Fruit fly (Drosophila melanogaster) whole organism, embryonic: ENCODE data around the gene CG6465.
A peak's percentile ranks its signal among the peaks of the same experiment; 100 is the strongest.

Experiments
- Asciz ChIP-seq: fragments of 200-800 bp; sonication (Bioruptor generic); optimal IDR thresholded peaks from 2 replicates; lab custom pipeline; 2017; ENCODE audit warnings: missing biosample characterization, mild to moderate bottlenecking, missing genetic modification characterization, missing genetic modification reagents
- C15 ChIP-seq: fragments of 200-800 bp; sonication (Bioruptor generic); IDR thresholded peaks from 3 replicates; pipeline ENCODE4 v1.3.6; 2022; ENCODE audit warnings: missing biosample characterization, missing genetic modification characterization
- CG12071 ChIP-seq: fragments of 200-800 bp; sonication (Bioruptor generic); optimal IDR thresholded peaks from 3 replicates; lab custom pipeline; 2018; ENCODE audit warnings: missing biosample characterization, mild to moderate bottlenecking, missing genetic modification characterization
- CG13287 ChIP-seq: fragments of 200-800 bp; sonication (Bioruptor generic); IDR thresholded peaks from 2 replicates; pipeline ENCODE4 v1.3.6; 2022; ENCODE audit warnings: missing biosample characterization, missing genetic modification characterization; ENCODE audit not compliant: partially characterized antibody
- CG13424 ChIP-seq: fragments of 200-800 bp; sonication (Bioruptor generic); optimal IDR thresholded peaks from 2 replicates; lab custom pipeline; 2019; ENCODE audit warnings: missing biosample characterization, mild to moderate bottlenecking, missing genetic modification characterization, moderate library complexity
- CG13894 ChIP-seq: fragments of 200-800 bp; sonication (Bioruptor generic); optimal IDR thresholded peaks from 3 replicates; lab custom pipeline; 2018; ENCODE audit warnings: missing biosample characterization, mild to moderate bottlenecking, missing genetic modification characterization, moderate library complexity
- CG14860 ChIP-seq: fragments of 200-800 bp; sonication (Bioruptor generic); IDR thresholded peaks from 3 replicates; pipeline ENCODE4 v1.3.6; 2022; ENCODE audit warnings: missing biosample characterization, missing genetic modification characterization; ENCODE audit not compliant: partially characterized antibody
- CG15696 ChIP-seq: fragments of 200-800 bp; sonication (Bioruptor generic); optimal IDR thresholded peaks from 2 replicates; lab custom pipeline; 2019; ENCODE audit warnings: missing biosample characterization, mild to moderate bottlenecking, missing genetic modification characterization, moderate library complexity
- CG2712 ChIP-seq: fragments of 200-800 bp; optimal IDR thresholded peaks from 3 replicates; lab custom pipeline; 2019; ENCODE audit warnings: missing biosample characterization, mild to moderate bottlenecking, missing genetic modification characterization, moderate library complexity
- CG31224 ChIP-seq: fragments of 200-800 bp; sonication (Bioruptor generic); IDR thresholded peaks from 2 replicates; pipeline ENCODE4 v1.3.6; 2022; ENCODE audit warnings: missing biosample characterization, missing genetic modification characterization
- CG3163 ChIP-seq: fragments of 200-800 bp; sonication (Bioruptor generic); optimal IDR thresholded peaks from 3 replicates; lab custom pipeline; 2016; ENCODE audit warnings: missing biosample characterization, missing genetic modification characterization
- CG32767 ChIP-seq: fragments of 200-800 bp; sonication (Bioruptor generic); IDR thresholded peaks from 2 replicates; pipeline ENCODE4 v1.3.6; 2022; ENCODE audit warnings: missing biosample characterization, missing genetic modification characterization
- CG32772 ChIP-seq: fragments of 200-800 bp; sonication (Bioruptor generic); IDR thresholded peaks from 2 replicates; pipeline ENCODE4 v1.3.6; 2022; ENCODE audit warnings: missing biosample characterization, missing genetic modification characterization
- CG3995 ChIP-seq: fragments of 200-800 bp; sonication (Bioruptor generic); optimal IDR thresholded peaks from 3 replicates; lab custom pipeline; 2016; ENCODE audit warnings: missing biosample characterization, missing genetic modification characterization
- CG42726 ChIP-seq: fragments of 200-800 bp; sonication (Bioruptor generic); IDR thresholded peaks from 2 replicates; pipeline ENCODE4 v1.3.6; 2022; ENCODE audit warnings: missing biosample characterization, missing genetic modification characterization; ENCODE audit not compliant: partially characterized antibody
- CG43689 ChIP-seq: fragments of 200-800 bp; sonication (Bioruptor generic); IDR thresholded peaks from 2 replicates; pipeline ENCODE4 v1.3.6; 2022; ENCODE audit warnings: missing biosample characterization, missing genetic modification characterization
- CG4404 ChIP-seq: fragments of 200-800 bp; sonication (Bioruptor generic); IDR thresholded peaks from 2 replicates; pipeline ENCODE4 v1.3.6; 2022; ENCODE audit warnings: missing biosample characterization, missing genetic modification characterization
- CG4424 ChIP-seq: fragments of 200-800 bp; sonication (Bioruptor generic); optimal IDR thresholded peaks from 3 replicates; lab custom pipeline; 2016; ENCODE audit warnings: missing biosample characterization, missing genetic modification characterization
- CG4617 ChIP-seq: fragments of 200-800 bp; sonication (Bioruptor generic); optimal IDR thresholded peaks from 3 replicates; lab custom pipeline; 2016; ENCODE audit warnings: missing biosample characterization, missing genetic modification characterization, borderline replicate concordance
- CG4854 ChIP-seq: fragments of 200-800 bp; sonication (Bioruptor generic); optimal IDR thresholded peaks from 2 replicates; lab custom pipeline; 2016; ENCODE audit warnings: missing biosample characterization, missing genetic modification characterization, inconsistent platforms
- CG5245 ChIP-seq: fragments of 200-800 bp; sonication (Bioruptor generic); optimal IDR thresholded peaks from 3 replicates; lab custom pipeline; 2016; ENCODE audit warnings: missing biosample characterization, missing genetic modification characterization
- CG6813 ChIP-seq: fragments of 200-800 bp; sonication (Bioruptor generic); optimal IDR thresholded peaks from 2 replicates; lab custom pipeline; 2017; ENCODE audit warnings: missing biosample characterization, missing genetic modification characterization, mild to moderate bottlenecking, moderate library complexity, missing genetic modification reagents
- CG7928 ChIP-seq: fragments of 200-800 bp; sonication (Bioruptor generic); optimal IDR thresholded peaks from 2 replicates; lab custom pipeline; 2017; ENCODE audit warnings: missing biosample characterization, mild to moderate bottlenecking, missing genetic modification characterization
- CG9876 ChIP-seq: fragments of 200-800 bp; sonication (Bioruptor generic); optimal IDR thresholded peaks from 2 replicates; lab custom pipeline; 2016; ENCODE audit warnings: missing biosample characterization, missing genetic modification characterization
- CrebB ChIP-seq: fragments of 200-800 bp; sonication (Bioruptor generic); optimal IDR thresholded peaks from 3 replicates; lab custom pipeline; 2018; ENCODE audit warnings: missing biosample characterization, mild to moderate bottlenecking, missing genetic modification characterization
- D19B ChIP-seq: fragments of 200-800 bp; sonication (Bioruptor generic); optimal IDR thresholded peaks from 2 replicates; lab custom pipeline; 2017; ENCODE audit warnings: missing biosample characterization, mild to moderate bottlenecking, missing genetic modification characterization
- NC2β ChIP-seq: fragments of 200-800 bp; sonication (Bioruptor generic); optimal IDR thresholded peaks from 2 replicates; lab custom pipeline; 2016; ENCODE audit warnings: missing biosample characterization, missing genetic modification characterization
- Oaz ChIP-seq: fragments of 200-800 bp; sonication (Bioruptor generic); IDR thresholded peaks from 2 replicates; pipeline ENCODE4 v1.3.6; 2022; ENCODE audit warnings: missing biosample characterization, missing genetic modification characterization
- Optix ChIP-seq: fragments of 200-800 bp; sonication (Bioruptor generic); IDR thresholded peaks from 3 replicates; pipeline ENCODE4 v1.3.6; 2022; ENCODE audit warnings: missing biosample characterization, missing genetic modification characterization
- Six4 ChIP-seq: fragments of 200-800 bp; sonication (Bioruptor generic); optimal IDR thresholded peaks from 2 replicates; lab custom pipeline; 2016; ENCODE audit warnings: missing biosample characterization, missing genetic modification characterization
- Stat92E ChIP-seq, 3 experiments: fragments of >200 bp in 2 of 3; fragments of 200-800 bp in 1 of 3; sonication (Bioruptor generic) in 1 of 3; optimal IDR thresholded peaks; 2 replicates each; lab custom pipeline; 2017 to 2019; ENCODE audit warnings: missing biosample characterization in 3 of 3, missing genetic modification characterization in 3 of 3, mild to moderate bottlenecking in 1 of 3, moderate library complexity in 1 of 3
- ac ChIP-seq: fragments of 200-800 bp; sonication (Bioruptor generic); optimal IDR thresholded peaks from 3 replicates; lab custom pipeline; 2017; ENCODE audit warnings: missing biosample characterization, mild to moderate bottlenecking, missing genetic modification characterization
- bowl ChIP-seq: fragments of 200-800 bp; sonication (Bioruptor generic); IDR thresholded peaks from 2 replicates; pipeline ENCODE4 v1.3.6; 2022; ENCODE audit warnings: missing biosample characterization, missing genetic modification characterization
- caup ChIP-seq: fragments of 200-800 bp; sonication (Bioruptor generic); optimal IDR thresholded peaks from 3 replicates; lab custom pipeline; 2017; ENCODE audit warnings: missing biosample characterization, mild to moderate bottlenecking, missing genetic modification characterization, moderate library complexity; ENCODE audit not compliant: severe bottlenecking
- chn ChIP-seq: fragments of 200-800 bp; sonication (Bioruptor generic); optimal IDR thresholded peaks from 2 replicates; lab custom pipeline; 2016; ENCODE audit warnings: missing biosample characterization, missing genetic modification characterization
- ci ChIP-seq: fragments of 200-800 bp; sonication (Bioruptor generic); IDR thresholded peaks from 3 replicates; pipeline ENCODE4 v1.3.6; 2022; ENCODE audit warnings: missing biosample characterization, missing genetic modification characterization
- fru ChIP-seq: fragments of >200 bp; optimal IDR thresholded peaks from 2 replicates; lab custom pipeline; 2017
- gsb ChIP-seq: fragments of 200-800 bp; sonication (Bioruptor generic); IDR thresholded peaks from 2 replicates; pipeline ENCODE4 v1.3.6; 2022; ENCODE audit warnings: missing biosample characterization, missing genetic modification characterization
- hkb ChIP-seq, 2 experiments: fragments of 200-800 bp in 1 of 2; fragments of >200 bp in 1 of 2; sonication (Bioruptor generic) in 1 of 2; IDR thresholded peaks in 1 of 2; optimal IDR thresholded peaks in 1 of 2; 2 replicates each; pipeline versions ENCODE4 v1.3.6 to Lab custom; 2017 to 2022; ENCODE audit warnings: missing biosample characterization in 1 of 2, missing genetic modification characterization in 1 of 2
- jigr1 ChIP-seq: fragments of 200-800 bp; sonication (Bioruptor generic); IDR thresholded peaks from 3 replicates; pipeline ENCODE4 v1.3.6; 2022; ENCODE audit warnings: missing biosample characterization, missing genetic modification characterization
- kah ChIP-seq: fragments of 200-800 bp; sonication (Bioruptor generic); optimal IDR thresholded peaks from 2 replicates; lab custom pipeline; 2018; ENCODE audit warnings: missing biosample characterization, mild to moderate bottlenecking, missing genetic modification characterization
- kni ChIP-seq: fragments of 200-800 bp; sonication (Bioruptor generic); optimal IDR thresholded peaks from 3 replicates; lab custom pipeline; 2017; ENCODE audit warnings: mild to moderate bottlenecking, missing biosample characterization, missing genetic modification reagents, missing genetic modification characterization
- mam ChIP-seq: fragments of 200-800 bp; sonication (Bioruptor generic); optimal IDR thresholded peaks from 3 replicates; lab custom pipeline; 2016; ENCODE audit warnings: missing biosample characterization, missing genetic modification characterization
- pan ChIP-seq, 4 experiments: fragments of >200 bp in 3 of 4; fragments of 200-800 bp in 1 of 4; sonication (Bioruptor generic) in 1 of 4; optimal IDR thresholded peaks in 3 of 4; IDR thresholded peaks in 1 of 4; 2 replicates each; pipeline versions ENCODE4 v1.3.6 to Lab custom; 2017 to 2022; ENCODE audit warnings: missing biosample characterization in 2 of 4, missing genetic modification characterization in 2 of 4, mixed read lengths in 1 of 4
- peb ChIP-seq: fragments of 200-800 bp; sonication (Bioruptor generic); IDR thresholded peaks from 2 replicates; pipeline ENCODE4 v1.3.6; 2022; ENCODE audit warnings: missing biosample characterization, missing genetic modification characterization
- pfk ChIP-seq: fragments of 200-800 bp; sonication (Bioruptor generic); optimal IDR thresholded peaks from 2 replicates; lab custom pipeline; 2018; ENCODE audit warnings: missing biosample characterization, mild to moderate bottlenecking, missing genetic modification characterization, moderate library complexity
- psq ChIP-seq: fragments of 200-800 bp; sonication (Bioruptor generic); optimal IDR thresholded peaks from 2 replicates; lab custom pipeline; 2017; ENCODE audit warnings: missing biosample characterization, missing genetic modification characterization
- pzg ChIP-seq: fragments of 200-800 bp; sonication (Bioruptor generic); optimal IDR thresholded peaks from 3 replicates; lab custom pipeline; 2018; ENCODE audit warnings: missing biosample characterization, mild to moderate bottlenecking, missing genetic modification characterization, moderate library complexity
- ro ChIP-seq: fragments of 200-800 bp; sonication (Bioruptor generic); IDR thresholded peaks from 2 replicates; pipeline ENCODE4 v1.3.6; 2022; ENCODE audit warnings: missing biosample characterization, missing genetic modification characterization
- row ChIP-seq: fragments of 200-800 bp; sonication (Bioruptor generic); IDR thresholded peaks from 3 replicates; pipeline ENCODE4 v1.3.6; 2022; ENCODE audit warnings: missing biosample characterization, missing genetic modification characterization

Gene CG6465

DNA sequence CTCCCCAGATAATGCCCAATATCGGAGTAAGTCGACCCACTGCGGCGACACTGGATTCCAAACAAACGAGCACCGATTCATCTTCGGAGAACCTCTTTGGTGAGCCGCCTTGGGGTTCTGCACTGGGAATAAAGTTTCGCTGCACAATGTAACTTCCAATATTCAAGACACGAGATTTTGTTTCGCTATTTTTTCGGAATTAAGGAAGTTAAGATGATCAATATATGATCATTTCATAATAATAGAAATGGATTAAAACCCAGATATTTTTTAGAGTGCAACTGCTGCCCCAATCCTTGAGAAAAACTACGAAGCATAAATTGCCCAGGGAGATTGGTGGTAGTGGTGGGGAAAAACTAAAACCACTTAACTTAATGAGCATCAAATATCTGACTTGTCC, 41.0 kb downstream of the CG6465 start (continued):
- TF ChIP-seq D19B (GFP tag; lab: Kevin White, UChicago) (no peak), Optix (GFP tag; lab: Robert Waterston, UW) (no peak), CG9876 (GFP tag; lab: Kevin White, UChicago) (no peak), CG4424 (GFP tag; lab: Kevin White, UChicago) (peak; percentile 69), chn (no peak), CG15696 (tag; lab: Kevin White, UChicago) (peak; percentile 31), CG4854 (GFP tag; lab: Kevin White, UChicago) (no peak), jigr1 (GFP tag; lab: Robert Waterston, UW) (no peak), CG32767 (0 out of 2 replicates have a peak, but pooled peaks have one; percentile 11), pzg (GFP tag; lab: Kevin White, UChicago) (no peak), CG2712 (tag; lab: Kevin White, UChicago) (peak; percentile 83), Oaz (GFP tag; lab: Robert Waterston, UW) (no peak), ac (GFP tag; lab: Kevin White, UChicago) (no peak), pan (optimal IDR thresholded peaks at IDR 0.05; lab: Kevin White, UChicago) (no peak), pan (GFP tag; optimal IDR thresholded peaks at IDR 0.05 in 1 of 2, IDR thresholded peaks at IDR 0.05 in 1 of 2) (peak in 1 of 2 experiments; percentile 48), CG42726 (GFP tag; lab: Robert Waterston, UW) (no peak), bowl (no peak), CG3995 (GFP tag; lab: Kevin White, UChicago) (no peak), CG43689 (GFP tag; lab: Robert Waterston, UW) (no peak), C15 (no peak), CG13424 (no peak), mam (GFP tag; lab: Kevin White, UChicago) (no peak), hkb (optimal IDR thresholded peaks at IDR 0.05; lab: Kevin White, UChicago) (no peak), hkb (GFP tag; IDR thresholded peaks at IDR 0.05; lab: Robert Waterston, UW) (peak; percentile 61), CG13894 (tag; lab: Kevin White, UChicago) (no peak), CG31224 (no peak), caup (no peak), CG7928 (no peak), Six4 (GFP tag; lab: Kevin White, UChicago) (peak; percentile 25), CrebB (tag; lab: Kevin White, UChicago) (no peak), kah (GFP tag; lab: Kevin White, UChicago) (no peak), row (GFP tag; lab: Robert Waterston, UW) (peak; percentile 22; the same call in 1 of the 3 replicates), CG14860 (GFP tag; lab: Robert Waterston, UW) (no peak), CG12071 (GFP tag; lab: Kevin White, UChicago) (no peak), gsb (GFP tag; lab: Robert Waterston, UW) (no peak), psq (no peak), CG6813 (GFP tag; lab: Kevin White, UChicago) (peak; percentile 56), CG3163 (no peak), peb (GFP tag; lab: Robert Waterston, UW) (no peak), Asciz (GFP tag; lab: Kevin White, UChicago) (no peak), NC2β (GFP tag; lab: Kevin White, UChicago) (peak; percentile 51), ci (GFP tag; lab: Robert Waterston, UW) (no peak), Stat92E (GFP tag; optimal IDR thresholded peaks at IDR 0.05; lab: Kevin White, UChicago) (peak in 1 of 3 experiments; percentile 50), CG32772 (GFP tag; lab: Robert Waterston, UW) (peak; percentile 44; the same call in 1 of the 2 replicates), CG5245 (GFP tag; lab: Kevin White, UChicago) (peak; percentile 9), kni (GFP tag; lab: Kevin White, UChicago) (no peak), fru (lab: Kevin White, UChicago) (no peak), CG4617 (GFP tag; lab: Kevin White, UChicago) (no peak), ro (no peak), pfk (GFP tag; lab: Kevin White, UChicago) (no peak), CG4404 (no peak), CG13287 (GFP tag; lab: Robert Waterston, UW) (no peak)
